Worm (Caenorhabditis elegans): ENCODE results near the gene C06H2.7.

DNA sequence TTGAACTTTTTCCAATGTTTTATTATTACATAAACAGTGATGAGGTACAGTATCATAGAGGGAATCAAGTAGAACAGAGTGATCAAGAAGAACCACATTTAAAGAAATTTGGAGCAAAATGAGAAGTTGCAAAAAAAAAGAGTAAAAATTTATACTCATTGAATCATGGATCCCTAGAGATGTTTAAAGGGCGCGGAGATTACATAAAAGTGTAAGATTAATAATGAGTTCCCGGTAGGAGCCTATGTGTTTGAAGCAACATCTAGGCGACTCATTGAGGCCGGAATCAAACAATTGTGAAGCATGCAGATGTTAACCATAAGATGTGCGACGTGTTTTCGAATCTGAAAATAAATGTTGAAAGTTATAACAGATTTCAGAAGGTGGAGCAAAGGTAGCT, 7.7 kb upstream of the C06H2.7 start, which contains the start of gene srg-39:
- TF ChIP-seq ces-1 (GFP tag; optimal IDR thresholded peaks at IDR 0.05) (no peak), sem-2 (GFP tag; optimal IDR thresholded peaks at IDR 0.05) (no peak), flh-1 (GFP tag; optimal IDR thresholded peaks at IDR 0.05) (no peak), unc-39 (tag; optimal IDR thresholded peaks at IDR 0.05) (no peak), nhr-237 (tag; optimal IDR thresholded peaks at IDR 0.05) (no peak), elt-3 (tag; optimal IDR thresholded peaks at IDR 0.05) (no peak), pha-4 (tag; optimal IDR thresholded peaks at IDR 0.05) (no peak), lin-32 (GFP tag; optimal IDR thresholded peaks at IDR 0.05) (no peak), lin-13 (tag; optimal IDR thresholded peaks at IDR 0.05) (no peak), unc-62 (GFP tag; optimal IDR thresholded peaks at IDR 0.05) (no peak), nhr-28 (tag; optimal IDR thresholded peaks at IDR 0.05) (no peak), blmp-1 (tag; optimal IDR thresholded peaks at IDR 0.05) (no peak), sptf-1 (tag; optimal IDR thresholded peaks at IDR 0.05) (no peak)
